2 worm cellular contexts compared by ENCODE assay signal in genomic region chrV:16309523-16309922, ce11.
A peak's percentile ranks its signal among the peaks of the same experiment; 100 is the strongest.
TF ChIP-seq lines count a peak whose summit lies in the region.

TSS of gene oac-7 (plus strand) at chrV:16309805.

TF ChIP-seq in whole organism, L1 larva, 84 proteins besides CTCF, POLR2A, EP300 and RAD21 (continued from another document):
- TF ChIP-seq nhr-28 (tag; optimal IDR thresholded peaks at IDR 0.05; lab: Kevin White, UChicago) = no peak

TF ChIP-seq in whole organism, L2 larva, 48 proteins besides CTCF, POLR2A, EP300 and RAD21 (continued from another document):
- TF ChIP-seq C34F6.9 (tag; optimal IDR thresholded peaks at IDR 0.05; lab: Kevin White, UChicago) = no peak
- no peak for TF ChIP-seq blmp-1 (tag; optimal IDR thresholded peaks at IDR 0.05; lab: Kevin White, UChicago; ENCODE audit: insufficient read depth)
- TF ChIP-seq R02D3.7 (tag; optimal IDR thresholded peaks at IDR 0.05; lab: Kevin White, UChicago) = no peak
- no peak for TF ChIP-seq nhr-23 (tag; optimal IDR thresholded peaks at IDR 0.05; lab: Kevin White, UChicago)
- no peak for TF ChIP-seq unc-39 (tag; optimal IDR thresholded peaks at IDR 0.05; lab: Kevin White, UChicago)
- TF ChIP-seq nhr-129 (tag; optimal IDR thresholded peaks at IDR 0.05; lab: Kevin White, UChicago) = peak; percentile 74
- no peak for TF ChIP-seq lin-11 (tag; optimal IDR thresholded peaks at IDR 0.05; lab: Kevin White, UChicago)
- TF ChIP-seq nhr-12 (tag; optimal IDR thresholded peaks at IDR 0.05; lab: Kevin White, UChicago) = no peak
- no peak for TF ChIP-seq peb-1 (tag; optimal IDR thresholded peaks at IDR 0.05; lab: Kevin White, UChicago)
